Fruit fly (Drosophila melanogaster) whole organism, adult: ENCODE data around the gene Sap30.

Source experiments
- CG11617 ChIP-seq: fragments of 200-800 bp; sonication (Bioruptor generic); optimal IDR thresholded peaks from 2 replicates; lab custom pipeline; 2017; ENCODE audit warnings: mild to moderate bottlenecking, missing biosample characterization, missing genetic modification reagents, missing genetic modification characterization
- CG14711 ChIP-seq: fragments of 200-800 bp; sonication (Bioruptor generic); optimal IDR thresholded peaks from 2 replicates; lab custom pipeline; 2018; ENCODE audit warnings: missing biosample characterization, mild to moderate bottlenecking, missing genetic modification characterization, moderate library complexity
- CG1620 ChIP-seq: fragments of 200-800 bp; sonication (Bioruptor generic); optimal IDR thresholded peaks from 2 replicates; lab custom pipeline; 2016; ENCODE audit warnings: missing biosample characterization, missing genetic modification characterization
- CG33017 ChIP-seq: fragments of 200-800 bp; sonication (Bioruptor generic); optimal IDR thresholded peaks from 2 replicates; lab custom pipeline; 2018; ENCODE audit warnings: missing biosample characterization, mild to moderate bottlenecking, missing genetic modification characterization, moderate library complexity
- CG7045 ChIP-seq: fragments of 200-800 bp; sonication (Bioruptor generic); optimal IDR thresholded peaks from 2 replicates; lab custom pipeline; 2017; ENCODE audit warnings: missing biosample characterization, mild to moderate bottlenecking, missing genetic modification characterization
- Clk ChIP-seq: fragments of 200-800 bp; sonication (Bioruptor generic); optimal IDR thresholded peaks from 2 replicates; lab custom pipeline; 2017; ENCODE audit warnings: missing biosample characterization, missing genetic modification characterization
- Crg-1 ChIP-seq: fragments of 200-800 bp; sonication (Bioruptor generic); optimal IDR thresholded peaks from 2 replicates; lab custom pipeline; 2016; ENCODE audit warnings: missing biosample characterization, missing genetic modification characterization
- Mnt ChIP-seq: fragments of 200-800 bp; sonication (Bioruptor generic); optimal IDR thresholded peaks from 2 replicates; lab custom pipeline; 2016; ENCODE audit warnings: missing biosample characterization, mild to moderate bottlenecking, missing genetic modification characterization
- bab1 ChIP-seq: fragments of 200-800 bp; sonication (Bioruptor generic); optimal IDR thresholded peaks from 3 replicates; lab custom pipeline; 2019; ENCODE audit warnings: missing biosample characterization, mild to moderate bottlenecking, missing genetic modification characterization, moderate library complexity
- cic ChIP-seq: fragments of 200-800 bp; sonication (Bioruptor generic); optimal IDR thresholded peaks from 2 replicates; lab custom pipeline; 2017; ENCODE audit warnings: missing biosample characterization, mild to moderate bottlenecking, missing genetic modification characterization, moderate library complexity
- cnc ChIP-seq, 2 experiments: fragments of >200 bp; optimal IDR thresholded peaks; 2 replicates each; lab custom pipeline; 2017
- ovo ChIP-seq: fragments of 200-800 bp; sonication (Bioruptor generic); optimal IDR thresholded peaks from 2 replicates; lab custom pipeline; 2016; ENCODE audit warnings: missing biosample characterization, missing genetic modification characterization
- pad ChIP-seq: fragments of 200-800 bp; sonication (Bioruptor generic); optimal IDR thresholded peaks from 3 replicates; lab custom pipeline; 2017; ENCODE audit warnings: missing biosample characterization, missing genetic modification characterization, mild to moderate bottlenecking, moderate library complexity, missing genetic modification reagents
- tj ChIP-seq: fragments of 200-800 bp; sonication (Bioruptor generic); optimal IDR thresholded peaks from 3 replicates; lab custom pipeline; 2017; ENCODE audit warnings: missing biosample characterization, mild to moderate bottlenecking, missing genetic modification characterization, moderate library complexity
- toe ChIP-seq: fragments of 200-800 bp; sonication (Bioruptor generic); optimal IDR thresholded peaks from 2 replicates; lab custom pipeline; 2016; ENCODE audit warnings: missing biosample characterization, missing genetic modification characterization

Sap30 gene

dm6 chrX:16839033-16839432, 52.0 kb downstream of the Sap30 start:
- TF ChIP-seq ovo (GFP tag; lab: Kevin White, UChicago): no peak
- TF ChIP-seq bab1 (GFP tag; lab: Kevin White, UChicago): no peak
- no peak for TF ChIP-seq tj (GFP tag; lab: Kevin White, UChicago)
- TF ChIP-seq cnc (optimal IDR thresholded peaks at IDR 0.05; lab: Kevin White, UChicago): no peak
- no peak for TF ChIP-seq pad (GFP tag; lab: Kevin White, UChicago)
- TF ChIP-seq Clk (GFP tag; lab: Kevin White, UChicago): no peak
- TF ChIP-seq CG7045 (GFP tag; lab: Kevin White, UChicago): no peak
- TF ChIP-seq CG1620 (GFP tag; lab: Kevin White, UChicago): no peak
- no peak for TF ChIP-seq CG33017 (tag; lab: Kevin White, UChicago)
- TF ChIP-seq cic (GFP tag; lab: Kevin White, UChicago): no peak
- TF ChIP-seq CG14711: no peak
- no peak for TF ChIP-seq CG11617 (GFP tag; lab: Kevin White, UChicago)
- no peak for TF ChIP-seq Crg-1 (GFP tag; lab: Kevin White, UChicago)
- no peak for TF ChIP-seq Mnt
- TF ChIP-seq toe (GFP tag; lab: Kevin White, UChicago): no peak
